Fruit fly (Drosophila melanogaster) whole organism, pupa: ENCODE measurements around the gene Pdh.
A peak's percentile ranks its signal among the peaks of the same experiment; 100 is the strongest.

Experiments
- CG10348 ChIP-seq: fragments of 200-800 bp; sonication (Bioruptor generic); IDR thresholded peaks from 2 replicates; pipeline ENCODE4 v1.3.6; 2022; ENCODE audit warnings: missing biosample characterization, missing genetic modification characterization
- CG12605 ChIP-seq: fragments of 200-800 bp; sonication (Bioruptor generic); IDR thresholded peaks from 2 replicates; pipeline ENCODE4 v1.3.6; 2022; ENCODE audit warnings: missing biosample characterization, missing genetic modification characterization
- CG13204 ChIP-seq: fragments of 200-800 bp; sonication (Bioruptor generic); optimal IDR thresholded peaks from 2 replicates; lab custom pipeline; 2018; ENCODE audit warnings: missing biosample characterization, mild to moderate bottlenecking, missing genetic modification characterization, moderate library complexity
- CG14655 ChIP-seq: fragments of 200-800 bp; sonication (Bioruptor generic); optimal IDR thresholded peaks from 3 replicates; lab custom pipeline; 2017; ENCODE audit warnings: mild to moderate bottlenecking, missing biosample characterization, missing genetic modification reagents, missing genetic modification characterization
- CG15710 ChIP-seq: fragments of 200-800 bp; sonication (Bioruptor generic); optimal IDR thresholded peaks from 2 replicates; lab custom pipeline; 2018; ENCODE audit warnings: missing biosample characterization, mild to moderate bottlenecking, missing genetic modification characterization, moderate library complexity
- CG17806 ChIP-seq: fragments of 200-800 bp; sonication (Bioruptor generic); optimal IDR thresholded peaks from 2 replicates; lab custom pipeline; 2018; ENCODE audit warnings: missing biosample characterization, mild to moderate bottlenecking, missing genetic modification characterization, moderate library complexity
- CG32121 ChIP-seq: fragments of 200-800 bp; sonication (Bioruptor generic); IDR thresholded peaks from 2 replicates; pipeline ENCODE4 v1.3.6; 2022; ENCODE audit warnings: missing biosample characterization, missing genetic modification characterization
- CG34367 ChIP-seq: fragments of 200-800 bp; sonication (Bioruptor generic); optimal IDR thresholded peaks from 2 replicates; lab custom pipeline; 2018; ENCODE audit warnings: missing biosample characterization, mild to moderate bottlenecking, missing genetic modification characterization
- CG4496 ChIP-seq: fragments of 200-800 bp; sonication (Bioruptor generic); IDR thresholded peaks from 3 replicates; pipeline ENCODE4 v1.3.6; 2022; ENCODE audit warnings: missing biosample characterization, missing genetic modification characterization
- CG8159 ChIP-seq: fragments of 200-800 bp; sonication (Bioruptor generic); optimal IDR thresholded peaks from 3 replicates; lab custom pipeline; 2018; ENCODE audit warnings: missing biosample characterization, mild to moderate bottlenecking, missing genetic modification characterization, moderate library complexity
- CG8301 ChIP-seq: fragments of 200-800 bp; sonication (Bioruptor generic); optimal IDR thresholded peaks from 2 replicates; lab custom pipeline; 2018; ENCODE audit warnings: missing biosample characterization, mild to moderate bottlenecking, missing genetic modification characterization
- CG9948 ChIP-seq: fragments of 200-800 bp; sonication (Bioruptor generic); optimal IDR thresholded peaks from 2 replicates; lab custom pipeline; 2018; ENCODE audit warnings: missing biosample characterization, mild to moderate bottlenecking, missing genetic modification characterization, moderate library complexity
- D1 ChIP-seq: fragments of 200-800 bp; sonication (Bioruptor generic); optimal IDR thresholded peaks from 2 replicates; lab custom pipeline; 2018; ENCODE audit warnings: missing biosample characterization, mild to moderate bottlenecking, missing genetic modification characterization, moderate library complexity
- EcR ChIP-seq: fragments of 200-800 bp; sonication (Bioruptor generic); optimal IDR thresholded peaks from 3 replicates; lab custom pipeline; 2019; ENCODE audit warnings: missing biosample characterization, missing genetic modification characterization, mild to moderate bottlenecking, moderate library complexity, missing genetic modification reagents
- Ets98B ChIP-seq: fragments of 200-800 bp; sonication (Bioruptor generic); IDR thresholded peaks from 2 replicates; pipeline ENCODE4 v1.3.6; 2022; ENCODE audit warnings: missing biosample characterization, missing genetic modification characterization
- Pif1A ChIP-seq: fragments of 200-800 bp; sonication (Bioruptor generic); optimal IDR thresholded peaks from 3 replicates; lab custom pipeline; 2016; ENCODE audit warnings: missing biosample characterization, missing genetic modification characterization
- Pif1B ChIP-seq: fragments of 200-800 bp; sonication (Bioruptor generic); optimal IDR thresholded peaks from 3 replicates; lab custom pipeline; 2016; ENCODE audit warnings: missing biosample characterization, missing genetic modification characterization
- Snoo ChIP-seq: fragments of 200-800 bp; sonication (Bioruptor generic); optimal IDR thresholded peaks from 3 replicates; lab custom pipeline; 2017; ENCODE audit warnings: missing biosample characterization, mild to moderate bottlenecking, missing genetic modification characterization, inconsistent platforms
- fd96Ca ChIP-seq: fragments of 200-800 bp; sonication (Bioruptor generic); IDR thresholded peaks from 3 replicates; pipeline ENCODE4 v1.3.6; 2022; ENCODE audit warnings: missing biosample characterization, missing genetic modification characterization
- gl ChIP-seq: fragments of 200-800 bp; sonication (Bioruptor generic); optimal IDR thresholded peaks from 2 replicates; lab custom pipeline; 2018; ENCODE audit warnings: missing biosample characterization, mild to moderate bottlenecking, missing genetic modification characterization
- rn ChIP-seq: fragments of 200-800 bp; sonication (Bioruptor generic); IDR thresholded peaks from 2 replicates; pipeline ENCODE4 v1.3.6; 2022; ENCODE audit warnings: missing biosample characterization, missing genetic modification characterization

Gene Pdh

dm6 chr3L:16367240-16367639 is 13.1 kb upstream of the Pdh start, which contains the start of gene Cpr72Ec:
Gene Cpr72Ec (minus strand): TSS chr3L:16367340.
- TF ChIP-seq CG9948, result no peak
- TF ChIP-seq CG15710 (tag; lab: Kevin White, UChicago), result no peak
- TF ChIP-seq CG12605 (GFP tag; lab: Robert Waterston, UW), result no peak
- no peak for TF ChIP-seq CG32121
- TF ChIP-seq Ets98B (GFP tag; lab: Robert Waterston, UW), result no peak
- TF ChIP-seq CG8159 (tag; lab: Kevin White, UChicago), result no peak
- no peak for TF ChIP-seq fd96Ca (GFP tag; lab: Robert Waterston, UW)
- no peak for TF ChIP-seq CG8301 (tag; lab: Kevin White, UChicago)
- no peak for TF ChIP-seq Pif1B
- no peak for TF ChIP-seq CG34367 (tag; lab: Kevin White, UChicago)
- no peak for TF ChIP-seq rn
- no peak for TF ChIP-seq D1 (tag; lab: Kevin White, UChicago)
- no peak for TF ChIP-seq CG14655 (GFP tag; lab: Kevin White, UChicago)
- TF ChIP-seq CG10348, result no peak
- no peak for TF ChIP-seq Snoo (tag; lab: Kevin White, UChicago)
- no peak for TF ChIP-seq EcR
- TF ChIP-seq gl (tag; lab: Kevin White, UChicago), result no peak

dm6 chr3L:16364599-16364998 is 10.5 kb upstream of the Pdh start, which contains the start of gene Cpr72Eb:
Gene Cpr72Eb (plus strand): TSS chr3L:16364899.
- TF ChIP-seq Ets98B (GFP tag; lab: Robert Waterston, UW), result no peak
- TF ChIP-seq Snoo (tag; lab: Kevin White, UChicago), result no peak
- no peak for TF ChIP-seq fd96Ca (GFP tag; lab: Robert Waterston, UW)
- TF ChIP-seq EcR, result no peak
- no peak for TF ChIP-seq CG17806 (tag; lab: Kevin White, UChicago)
- TF ChIP-seq Pif1B, result no peak
- no peak for TF ChIP-seq CG8159 (tag; lab: Kevin White, UChicago)
- no peak for TF ChIP-seq rn
- TF ChIP-seq CG13204 (GFP tag; lab: Kevin White, UChicago), result no peak
- no peak for TF ChIP-seq CG12605 (GFP tag; lab: Robert Waterston, UW)
- TF ChIP-seq Pif1A (GFP tag; lab: Kevin White, UChicago), result no peak
- no peak for TF ChIP-seq CG4496 (GFP tag; lab: Robert Waterston, UW)
- no peak for TF ChIP-seq CG9948
- no peak for TF ChIP-seq CG10348

- TF ChIP-seq CG34367 (tag; lab: Kevin White, UChicago) (peak; percentile 85), Ets98B (GFP tag; lab: Robert Waterston, UW) (no peak), rn (no peak), CG14655 (GFP tag; lab: Kevin White, UChicago) (peak; percentile 85), CG4496 (GFP tag; lab: Robert Waterston, UW) (0 out of 3 replicates have a peak, but pooled peaks have one; percentile 21), D1 (tag; lab: Kevin White, UChicago) (peak; percentile 85), CG8301 (tag; lab: Kevin White, UChicago) (peak; percentile 75), CG15710 (tag; lab: Kevin White, UChicago) (peak; percentile 90), fd96Ca (GFP tag; lab: Robert Waterston, UW) (no peak), CG13204 (GFP tag; lab: Kevin White, UChicago) (no peak), Snoo (tag; lab: Kevin White, UChicago) (peak; percentile 81), EcR (peak; percentile 96), CG9948 (peak; percentile 87), CG8159 (tag; lab: Kevin White, UChicago) (peak; percentile 92), Pif1A (GFP tag; lab: Kevin White, UChicago) (peak; percentile 81), gl (tag; lab: Kevin White, UChicago) (peak; percentile 76), CG32121 (0 out of 2 replicates have a peak, but pooled peaks have one; percentile 24), CG17806 (tag; lab: Kevin White, UChicago) (peak; percentile 90), CG12605 (GFP tag; lab: Robert Waterston, UW) (peak; percentile 44; the same call in 1 of the 2 replicates), Pif1B (peak; percentile 86), CG10348 (no peak)
Measured at dm6 chr3L:16364182-16364581, 10.1 kb upstream of the Pdh start.

- TF ChIP-seq EcR (no peak), CG32121 (no peak), Snoo (tag; lab: Kevin White, UChicago) (no peak), Ets98B (GFP tag; lab: Robert Waterston, UW) (no peak), gl (tag; lab: Kevin White, UChicago) (no peak), Pif1A (GFP tag; lab: Kevin White, UChicago) (no peak), CG13204 (GFP tag; lab: Kevin White, UChicago) (no peak), CG17806 (tag; lab: Kevin White, UChicago) (peak; percentile 6), CG8159 (tag; lab: Kevin White, UChicago) (peak; percentile 72), CG8301 (tag; lab: Kevin White, UChicago) (no peak), D1 (tag; lab: Kevin White, UChicago) (peak; percentile 49), CG4496 (GFP tag; lab: Robert Waterston, UW) (no peak), CG9948 (peak; percentile 73), CG12605 (GFP tag; lab: Robert Waterston, UW) (no peak), CG14655 (GFP tag; lab: Kevin White, UChicago) (peak; percentile 39), Pif1B (no peak), CG10348 (no peak), rn (no peak), CG15710 (tag; lab: Kevin White, UChicago) (peak; percentile 55), fd96Ca (GFP tag; lab: Robert Waterston, UW) (no peak), CG34367 (tag; lab: Kevin White, UChicago) (peak; percentile 17)
Measured at dm6 chr3L:16362119-16362653, 8.1 kb upstream of the Pdh start, which contains the start of gene Cpr72Ea. Gene Cpr72Ea (plus strand): TSS chr3L:16362603.

- peak; percentile 73 for TF ChIP-seq Snoo (tag; lab: Kevin White, UChicago)
- peak; percentile 91 for TF ChIP-seq EcR
- peak; percentile 98 for TF ChIP-seq CG8159 (tag; lab: Kevin White, UChicago)
- TF ChIP-seq CG32121, result no peak
- peak; percentile 84 for TF ChIP-seq Pif1B
- TF ChIP-seq CG17806 (tag; lab: Kevin White, UChicago), result peak; percentile 94
- no peak for TF ChIP-seq rn
- TF ChIP-seq Ets98B (GFP tag; lab: Robert Waterston, UW), result no peak
- TF ChIP-seq CG13204 (GFP tag; lab: Kevin White, UChicago), result peak; percentile 90
- peak; percentile 98 for TF ChIP-seq CG9948
- peak; percentile 93 for TF ChIP-seq D1 (tag; lab: Kevin White, UChicago)
- peak; percentile 83 for TF ChIP-seq CG14655 (GFP tag; lab: Kevin White, UChicago)
- TF ChIP-seq CG12605 (GFP tag; lab: Robert Waterston, UW), result no peak
- peak; percentile 86 for TF ChIP-seq gl (tag; lab: Kevin White, UChicago)
- TF ChIP-seq CG10348, result no peak
- peak; percentile 67 for TF ChIP-seq CG8301 (tag; lab: Kevin White, UChicago)
- peak; percentile 95 for TF ChIP-seq CG34367 (tag; lab: Kevin White, UChicago)
- TF ChIP-seq CG15710 (tag; lab: Kevin White, UChicago), result peak; percentile 97
- peak; percentile 83 for TF ChIP-seq Pif1A (GFP tag; lab: Kevin White, UChicago)
- 0 out of 3 replicates have a peak, but pooled peaks have one; percentile 22 for TF ChIP-seq fd96Ca (GFP tag; lab: Robert Waterston, UW)
- no peak for TF ChIP-seq CG4496 (GFP tag; lab: Robert Waterston, UW)
Measured at dm6 chr3L:16361200-16361815, 7.2 kb upstream of the Pdh start.
